Worm (Caenorhabditis elegans) whole organism, L2 larva: Measurements from ENCODE around the gene Y53G8AR.8.
"Not testable (repeated sequence)": the region's sequence is repeated elsewhere in the genome, so short reads cannot be mapped to it uniquely, and the experiment has no call there.

Experiments
- C34F6.9 ChIP-seq: fragments of 150-350 bp; optimal IDR thresholded peaks from 2 replicates; lab custom pipeline; 2014; ENCODE audit warnings: missing biosample characterization, missing genetic modification characterization
- F13H6.1 ChIP-seq: sonication (generic microtip); optimal IDR thresholded peaks from 2 replicates; lab custom pipeline; 2016; ENCODE audit warnings: missing genetic modification characterization, missing compliant biosample characterization
- R02D3.7 ChIP-seq: fragments of 150-350 bp; optimal IDR thresholded peaks from 2 replicates; lab custom pipeline; 2014; ENCODE audit warnings: missing biosample characterization, missing genetic modification characterization
- Y55F3AM.14 ChIP-seq: fragments of 200-800 bp; sonication (Bioruptor generic); optimal IDR thresholded peaks from 2 replicates; lab custom pipeline; 2018; ENCODE audit warnings: mild to moderate bottlenecking, missing genetic modification characterization, missing compliant biosample characterization
- alr-1 ChIP-seq: fragments of 150-350 bp; optimal IDR thresholded peaks from 2 replicates; lab custom pipeline; 2014; ENCODE audit warnings: missing biosample characterization, missing genetic modification characterization
- aly-2 ChIP-seq: fragments of 150-350 bp; optimal IDR thresholded peaks from 2 replicates; lab custom pipeline; 2014; ENCODE audit warnings: missing biosample characterization, missing genetic modification characterization
- blmp-1 ChIP-seq: sonication (generic microtip); optimal IDR thresholded peaks from 2 replicates; lab custom pipeline; 2017; ENCODE audit warnings: missing genetic modification characterization, mild to moderate bottlenecking, missing compliant biosample characterization, antibody characterized with exemption, moderate library complexity; ENCODE audit not compliant: insufficient read depth
- egl-27 ChIP-seq: sonication (generic microtip); optimal IDR thresholded peaks from 3 replicates; lab custom pipeline; 2017; ENCODE audit warnings: missing biosample characterization, missing genetic modification reagents, missing genetic modification characterization
- elt-1 ChIP-seq: fragments of 150-350 bp; optimal IDR thresholded peaks from 2 replicates; lab custom pipeline; 2014; ENCODE audit warnings: missing biosample characterization, missing genetic modification characterization
- elt-3 ChIP-seq: sonication (generic microtip); optimal IDR thresholded peaks from 2 replicates; lab custom pipeline; 2017; ENCODE audit warnings: missing biosample characterization, missing genetic modification characterization
- fos-1 ChIP-seq: fragments of 150-350 bp; optimal IDR thresholded peaks from 2 replicates; lab custom pipeline; 2014; ENCODE audit warnings: missing biosample characterization, missing genetic modification characterization
- gmeb-1 ChIP-seq: fragments of 150-350 bp; optimal IDR thresholded peaks from 2 replicates; lab custom pipeline; 2014; ENCODE audit warnings: missing biosample characterization, missing genetic modification characterization
- lin-11 ChIP-seq: fragments of 150-350 bp; sonication (generic microtip); optimal IDR thresholded peaks from 2 replicates; lab custom pipeline; 2014; ENCODE audit warnings: missing biosample characterization, missing genetic modification characterization, inconsistent platforms, mixed read lengths
- lin-13 ChIP-seq: fragments of 150-350 bp; optimal IDR thresholded peaks from 2 replicates; lab custom pipeline; 2014; ENCODE audit warnings: missing biosample characterization, missing genetic modification reagents, missing genetic modification characterization
- lin-39 ChIP-seq: fragments of 150-350 bp; optimal IDR thresholded peaks from 2 replicates; lab custom pipeline; 2014; ENCODE audit warnings: missing biosample characterization, missing genetic modification reagents, missing genetic modification characterization
- lsy-2 ChIP-seq, 2 experiments: fragments of 150-350 bp in 1 of 2; sonication (generic microtip) in 1 of 2; optimal IDR thresholded peaks; 2 replicates each; lab custom pipeline; 2014 to 2017; ENCODE audit warnings: missing biosample characterization in 2 of 2, missing genetic modification characterization in 2 of 2
- mbf-1 ChIP-seq: sonication (generic microtip); optimal IDR thresholded peaks from 2 replicates; lab custom pipeline; 2017; ENCODE audit warnings: missing biosample characterization, missing genetic modification characterization
- mdl-1 ChIP-seq, 2 experiments: fragments of 150-350 bp in 1 of 2; sonication (generic microtip) in 1 of 2; optimal IDR thresholded peaks; 2 replicates each; lab custom pipeline; 2017; ENCODE audit warnings: missing biosample characterization in 2 of 2, missing genetic modification characterization in 2 of 2
- nhr-10 ChIP-seq: sonication (generic microtip); optimal IDR thresholded peaks from 2 replicates; lab custom pipeline; 2017; ENCODE audit warnings: missing biosample characterization, missing genetic modification characterization
- nhr-11 ChIP-seq: fragments of 150-350 bp; optimal IDR thresholded peaks from 2 replicates; lab custom pipeline; 2014; ENCODE audit warnings: missing biosample characterization, missing genetic modification characterization
- nhr-12 ChIP-seq: fragments of 150-350 bp; optimal IDR thresholded peaks from 2 replicates; lab custom pipeline; 2014; ENCODE audit warnings: missing biosample characterization, missing genetic modification characterization
- nhr-21 ChIP-seq: fragments of 150-350 bp; optimal IDR thresholded peaks from 2 replicates; lab custom pipeline; 2014; ENCODE audit warnings: missing biosample characterization, missing genetic modification characterization
- nhr-25 ChIP-seq: fragments of 150-350 bp; sonication (generic microtip); optimal IDR thresholded peaks from 3 replicates; lab custom pipeline; 2014; ENCODE audit warnings: missing biosample characterization, missing genetic modification characterization
- nhr-6 ChIP-seq: fragments of 150-350 bp; optimal IDR thresholded peaks from 2 replicates; lab custom pipeline; 2014; ENCODE audit warnings: missing biosample characterization, missing genetic modification characterization
- nhr-77 ChIP-seq: fragments of 150-350 bp; optimal IDR thresholded peaks from 2 replicates; lab custom pipeline; 2014; ENCODE audit warnings: missing biosample characterization, missing genetic modification characterization
- peb-1 ChIP-seq: fragments of 150-350 bp; optimal IDR thresholded peaks from 2 replicates; lab custom pipeline; 2014; ENCODE audit warnings: missing biosample characterization, missing genetic modification characterization
- skn-1 ChIP-seq: sonication (generic microtip); optimal IDR thresholded peaks from 2 replicates; lab custom pipeline; 2017; ENCODE audit warnings: missing biosample characterization, missing genetic modification characterization
- sma-3 ChIP-seq: sonication (generic microtip); optimal IDR thresholded peaks from 2 replicates; lab custom pipeline; 2016; ENCODE audit warnings: missing genetic modification reagents, missing genetic modification characterization, missing compliant biosample characterization
- sma-9 ChIP-seq, 2 experiments: fragments of 150-350 bp in 1 of 2; sonication (generic microtip) in 1 of 2; optimal IDR thresholded peaks; 2 replicates each; lab custom pipeline; 2014 to 2016; ENCODE audit warnings: missing genetic modification characterization in 2 of 2, mild to moderate bottlenecking in 1 of 2, missing biosample characterization in 1 of 2, missing compliant biosample characterization in 1 of 2, missing genetic modification reagents in 1 of 2, moderate library complexity in 1 of 2
- snpc-4 ChIP-seq: fragments of 150-350 bp; optimal IDR thresholded peaks from 2 replicates; lab custom pipeline; 2014; ENCODE audit warnings: missing biosample characterization, missing genetic modification characterization
- unc-55 ChIP-seq: fragments of 150-350 bp; sonication (generic microtip); optimal IDR thresholded peaks from 3 replicates; lab custom pipeline; 2014; ENCODE audit warnings: missing biosample characterization, missing genetic modification reagents, missing genetic modification characterization
- zag-1 ChIP-seq: fragments of 150-350 bp; optimal IDR thresholded peaks from 2 replicates; lab custom pipeline; 2014; ENCODE audit warnings: missing biosample characterization, missing genetic modification characterization
- ztf-4 ChIP-seq: fragments of 150-350 bp; optimal IDR thresholded peaks from 2 replicates; lab custom pipeline; 2014; ENCODE audit warnings: missing biosample characterization, missing genetic modification characterization

The Y53G8AR.8 gene

ce11 chrIII:3294283-3294793 is at the start of gene Y53G8AR.8, which contains the start of gene Y53G8AR.6:
TSS of gene Y53G8AR.8 (minus strand) at chrIII:3294330.
TSS of gene Y53G8AR.6 (plus strand) at chrIII:3294743.
- TF ChIP-seq blmp-1 (tag; lab: Kevin White, UChicago) (no peak), lsy-2 (tag; optimal IDR thresholded peaks at IDR 0.05; lab: Kevin White, UChicago) (peak; percentile 4 to 57), lin-39 (tag; lab: Kevin White, UChicago) (no peak), alr-1 (no peak), C34F6.9 (tag; lab: Kevin White, UChicago) (peak; percentile 48), elt-1 (no peak), sma-9 (GFP tag; optimal IDR thresholded peaks at IDR 0.05; lab: Kevin White, UChicago) (no peak), sma-9 (tag; optimal IDR thresholded peaks at IDR 0.05; lab: Kevin White, UChicago) (no peak), gmeb-1 (tag; lab: Kevin White, UChicago) (peak; percentile 52), peb-1 (tag; lab: Kevin White, UChicago) (no peak), lin-11 (tag; lab: Kevin White, UChicago) (no peak), unc-55 (peak; percentile 32), nhr-10 (tag; lab: Kevin White, UChicago) (no peak), lin-13 (GFP tag; lab: Kevin White, UChicago) (peak; percentile 34)

ce11 chrIII:3343463-3343862 is 49.3 kb upstream of the Y53G8AR.8 start:
- TF ChIP-seq egl-27 = no peak
- TF ChIP-seq blmp-1 (tag; lab: Kevin White, UChicago) = no peak
- no peak for TF ChIP-seq aly-2 (tag; lab: Kevin White, UChicago)
- TF ChIP-seq snpc-4 (tag; lab: Kevin White, UChicago) = no peak
- TF ChIP-seq nhr-21 = no peak
- no peak for TF ChIP-seq sma-9 (GFP tag; optimal IDR thresholded peaks at IDR 0.05; lab: Kevin White, UChicago)
- no peak for TF ChIP-seq sma-9 (tag; optimal IDR thresholded peaks at IDR 0.05; lab: Kevin White, UChicago)
- TF ChIP-seq mbf-1 (tag; lab: Kevin White, UChicago) = no peak
- peak; percentile 86 for TF ChIP-seq fos-1

ce11 chrIII:3339317-3340016 is 45.3 kb upstream of the Y53G8AR.8 start:
- TF ChIP-seq fos-1 = peak; percentile 86
- no peak for TF ChIP-seq lin-13 (GFP tag; lab: Kevin White, UChicago)
- TF ChIP-seq nhr-12 = no peak
- peak; percentile 15 for TF ChIP-seq F13H6.1 (tag; lab: Kevin White, UChicago)
- no peak for TF ChIP-seq lin-39 (tag; lab: Kevin White, UChicago)
- TF ChIP-seq skn-1 = no peak
- peak; percentile 73 for TF ChIP-seq sma-9 (GFP tag; optimal IDR thresholded peaks at IDR 0.05; lab: Kevin White, UChicago)
- TF ChIP-seq sma-9 (tag; optimal IDR thresholded peaks at IDR 0.05; lab: Kevin White, UChicago) = no peak
- TF ChIP-seq nhr-21 = peak; percentile 32
- no peak for TF ChIP-seq nhr-25
- TF ChIP-seq zag-1 (tag; lab: Kevin White, UChicago) = no peak
- no peak for TF ChIP-seq snpc-4 (tag; lab: Kevin White, UChicago)
- TF ChIP-seq mdl-1 (tag; optimal IDR thresholded peaks at IDR 0.05; lab: Kevin White, UChicago) = no peak
- TF ChIP-seq gmeb-1 (tag; lab: Kevin White, UChicago) = no peak
- no peak for TF ChIP-seq elt-3 (tag; lab: Kevin White, UChicago)
- peak; percentile 19 for TF ChIP-seq blmp-1 (tag; lab: Kevin White, UChicago)
- TF ChIP-seq ztf-4 = no peak
- TF ChIP-seq sma-3 = peak; percentile 37
- TF ChIP-seq R02D3.7 = no peak
- TF ChIP-seq Y55F3AM.14 (GFP tag; lab: Kevin White, UChicago) = no peak
- no peak for TF ChIP-seq nhr-11

- TF ChIP-seq nhr-6, nhr-77, nhr-10 (tag; lab: Kevin White, UChicago): not testable (repeated sequence)
Measured at ce11 chrIII:3332736-3333135, 38.6 kb upstream of the Y53G8AR.8 start, which contains the start of gene Y53G8AR.1. TSS of gene Y53G8AR.1 (plus strand) at chrIII:3333036.
